Worm (Caenorhabditis elegans) whole organism, late embryonic: ENCODE data around the gene wdr-48.

Source experiments
- C08G9.2 ChIP-seq: sonication (generic microtip); optimal IDR thresholded peaks from 2 replicates; lab custom pipeline; 2016; ENCODE audit warnings: mild to moderate bottlenecking, missing genetic modification characterization, moderate library complexity, missing compliant biosample characterization
- ama-1 ChIP-seq: fragments of 150-350 bp; optimal IDR thresholded peaks from 2 replicates; lab custom pipeline; 2014
- ceh-48 ChIP-seq: sonication (generic microtip); optimal IDR thresholded peaks from 2 replicates; lab custom pipeline; 2016; ENCODE audit warnings: missing genetic modification characterization, inconsistent platforms, missing compliant biosample characterization
- fkh-10 ChIP-seq: fragments of 150-350 bp; optimal IDR thresholded peaks from 2 replicates; lab custom pipeline; 2014; ENCODE audit warnings: missing biosample characterization, missing genetic modification reagents, missing genetic modification characterization
- gmeb-2 ChIP-seq: sonication (generic microtip); optimal IDR thresholded peaks from 2 replicates; lab custom pipeline; 2016; ENCODE audit warnings: missing genetic modification characterization, inconsistent platforms, missing compliant biosample characterization
- pag-3 ChIP-seq: sonication (generic microtip); optimal IDR thresholded peaks from 2 replicates; lab custom pipeline; 2016; ENCODE audit warnings: missing compliant biosample characterization, missing genetic modification characterization, borderline replicate concordance
- pha-4 ChIP-seq: fragments of 150-350 bp; optimal IDR thresholded peaks from 2 replicates; lab custom pipeline; 2018; ENCODE audit warnings: missing biosample characterization, missing genetic modification reagents, missing genetic modification characterization
- pqm-1 ChIP-seq: sonication (generic microtip); optimal IDR thresholded peaks from 2 replicates; lab custom pipeline; 2016; ENCODE audit warnings: missing genetic modification characterization, missing compliant biosample characterization
- pros-1 ChIP-seq: fragments of 150-350 bp; optimal IDR thresholded peaks from 2 replicates; lab custom pipeline; 2014; ENCODE audit warnings: missing biosample characterization, missing genetic modification reagents, missing genetic modification characterization
- tbx-2 ChIP-seq: sonication (generic microtip); optimal IDR thresholded peaks from 2 replicates; lab custom pipeline; 2016; ENCODE audit warnings: missing genetic modification characterization, missing compliant biosample characterization
- ttx-3 ChIP-seq: sonication (generic microtip); optimal IDR thresholded peaks from 2 replicates; lab custom pipeline; 2016; ENCODE audit warnings: missing genetic modification reagents, missing genetic modification characterization, missing compliant biosample characterization
- unc-55 ChIP-seq: sonication (generic microtip); optimal IDR thresholded peaks from 2 replicates; lab custom pipeline; 2017; ENCODE audit warnings: missing biosample characterization, missing genetic modification reagents, missing genetic modification characterization

DNA sequence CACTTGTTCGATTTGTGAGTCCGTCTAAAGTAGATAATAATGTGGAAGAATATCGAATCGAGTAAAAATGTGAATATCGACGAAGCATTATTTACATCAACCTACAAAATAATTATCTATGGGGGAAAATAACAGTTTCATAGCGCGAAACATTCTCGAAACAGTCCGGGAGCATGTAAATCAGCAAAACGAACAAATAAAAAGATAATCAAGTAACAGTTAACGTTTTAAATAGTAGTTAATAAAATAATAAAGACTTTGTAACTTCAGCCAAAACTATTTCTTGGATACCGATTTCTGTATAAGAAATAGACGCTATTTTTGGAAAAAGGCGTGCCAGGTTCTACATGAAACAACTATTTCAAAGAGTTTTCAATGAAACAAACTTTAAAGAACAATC lies 10.6 kb upstream of the wdr-48 start, which contains the start of gene mlcd-1:
- TF ChIP-seq fkh-10 (GFP tag; lab: Kevin White, UChicago), result no peak
- TF ChIP-seq ama-1 (lab: Kevin White, UChicago), result no peak
- TF ChIP-seq tbx-2 (tag; lab: Kevin White, UChicago), result no peak
- TF ChIP-seq ttx-3, result no peak
- TF ChIP-seq pag-3 (tag; lab: Kevin White, UChicago), result no peak
- TF ChIP-seq C08G9.2, result no peak
- TF ChIP-seq ceh-48 (tag; lab: Kevin White, UChicago), result no peak
- TF ChIP-seq unc-55, result no peak
- no peak for TF ChIP-seq pqm-1
- no peak for TF ChIP-seq pros-1 (tag; lab: Kevin White, UChicago)
- TF ChIP-seq pha-4 (tag; lab: Kevin White, UChicago), result no peak
- TF ChIP-seq gmeb-2 (tag; lab: Kevin White, UChicago), result no peak
